Worm (Caenorhabditis elegans): Measurements from ENCODE around the gene F46F3.3.
A peak's percentile ranks its signal among the peaks of the same experiment; 100 is the strongest.

Gene F46F3.3

ce11 chrV:11682858-11683257, 15.6 kb downstream of the F46F3.3 start:
- peak in 1 of 2 experiments; percentile 3 for TF ChIP-seq lsy-2 (tag; optimal IDR thresholded peaks at IDR 0.05)
- TF ChIP-seq pqm-1 (tag; optimal IDR thresholded peaks at IDR 0.05): no peak
- TF ChIP-seq efl-1 (optimal IDR thresholded peaks at IDR 0.05): no peak
- peak in 1 of 2 experiments; percentile 58 for TF ChIP-seq efl-1 (GFP tag; optimal IDR thresholded peaks at IDR 0.05 in 1 of 2)
- peak; percentile 58 for TF ChIP-seq blmp-1 (tag; optimal IDR thresholded peaks at IDR 0.05)
- peak in 4 of 6 experiments; percentile 20 to 93 (median 28) for TF ChIP-seq elt-3 (tag; optimal IDR thresholded peaks at IDR 0.05)
- TF ChIP-seq unc-30 (tag; optimal IDR thresholded peaks at IDR 0.05): no peak
- TF ChIP-seq grh-1 (GFP tag; IDR thresholded peaks at IDR 0.05): peak; percentile 69
- TF ChIP-seq lin-14 (GFP tag; optimal IDR thresholded peaks at IDR 0.05): peak; percentile 45
- no peak for TF ChIP-seq hlh-4 (tag; optimal IDR thresholded peaks at IDR 0.05)
- TF ChIP-seq nhr-28 (tag; optimal IDR thresholded peaks at IDR 0.05): no peak
- no peak for TF ChIP-seq lir-3 (tag; optimal IDR thresholded peaks at IDR 0.05; ENCODE audit: poor library complexity)
- TF ChIP-seq nhr-85 (tag): peak; percentile 67

- TF ChIP-seq unc-130 (tag; optimal IDR thresholded peaks at IDR 0.05) (no peak), zag-1 (tag; optimal IDR thresholded peaks at IDR 0.05) (no peak), C16A3.4 (tag; optimal IDR thresholded peaks at IDR 0.05) (no peak), C04F5.9 (tag; optimal IDR thresholded peaks at IDR 0.05) (no peak), rnt-1 (tag; optimal IDR thresholded peaks at IDR 0.05) (no peak), dsc-1 (tag; optimal IDR thresholded peaks at IDR 0.05) (peak; percentile 59), ama-1 (optimal IDR thresholded peaks at IDR 0.05) (no peak), unc-30 (tag; optimal IDR thresholded peaks at IDR 0.05) (no peak), ceh-82 (tag; optimal IDR thresholded peaks at IDR 0.05) (no peak), lin-14 (GFP tag; optimal IDR thresholded peaks at IDR 0.05) (peak; percentile 25), lin-35 (GFP tag; optimal IDR thresholded peaks at IDR 0.05) (no peak), irx-1 (tag; optimal IDR thresholded peaks at IDR 0.05) (no peak), jun-1 (tag; optimal IDR thresholded peaks at IDR 0.05) (no peak), zip-4 (GFP tag; optimal IDR thresholded peaks at IDR 0.05) (no peak), ceh-88 (GFP tag; IDR thresholded peaks at IDR 0.05) (no peak), egl-27 (tag; optimal IDR thresholded peaks at IDR 0.05) (no peak), nhr-90 (tag; optimal IDR thresholded peaks at IDR 0.05; ENCODE audit: poor library complexity) (no peak), fkh-10 (GFP tag; optimal IDR thresholded peaks at IDR 0.05) (peak; percentile 15), lsy-2 (tag; optimal IDR thresholded peaks at IDR 0.05) (no peak)
Observed at ce11 chrV:11686877-11687276, 19.6 kb downstream of the F46F3.3 start, which contains the start of gene W05E10.2. Gene W05E10.2 (plus strand): TSS chrV:11687177.

ce11 chrV:11691553-11691952, 24.3 kb downstream of the F46F3.3 start, which contains the start of gene W05E10.1:
Gene W05E10.1 (minus strand): TSS chrV:11691691.
- peak; percentile 55 for TF ChIP-seq elt-2 (tag; optimal IDR thresholded peaks at IDR 0.05)
- no peak for TF ChIP-seq vab-15 (tag; optimal IDR thresholded peaks at IDR 0.05)
- TF ChIP-seq efl-1 (optimal IDR thresholded peaks at IDR 0.05): no peak
- peak in 1 of 2 experiments; percentile 53 for TF ChIP-seq efl-1 (GFP tag; optimal IDR thresholded peaks at IDR 0.05 in 1 of 2)

- no peak for TF ChIP-seq dpl-1 (GFP tag; optimal IDR thresholded peaks at IDR 0.05)
- no peak for TF ChIP-seq efl-1 (optimal IDR thresholded peaks at IDR 0.05)
- peak in 1 of 2 experiments; percentile 41 for TF ChIP-seq efl-1 (GFP tag; optimal IDR thresholded peaks at IDR 0.05 in 1 of 2)
Observed at ce11 chrV:11695597-11695996, 28.3 kb downstream of the F46F3.3 start, which contains the start of gene W05E10.5. Gene W05E10.5 (minus strand): TSS chrV:11695697.

- TF ChIP-seq tlp-1 (tag; optimal IDR thresholded peaks at IDR 0.05) (no peak), nhr-11 (tag; optimal IDR thresholded peaks at IDR 0.05) (no peak), mdl-1 (tag; optimal IDR thresholded peaks at IDR 0.05) (no peak), aly-2 (tag; optimal IDR thresholded peaks at IDR 0.05) (no peak), dsc-1 (tag; optimal IDR thresholded peaks at IDR 0.05) (no peak), mef-2 (tag; optimal IDR thresholded peaks at IDR 0.05) (no peak), pag-3 (tag; optimal IDR thresholded peaks at IDR 0.05; ENCODE audit: borderline replicate concordance, insufficient read depth) (no peak), lin-14 (GFP tag; optimal IDR thresholded peaks at IDR 0.05) (peak; percentile 70), fkh-10 (GFP tag; optimal IDR thresholded peaks at IDR 0.05) (peak; percentile 62)
Observed at ce11 chrV:11697482-11697881, 30.2 kb downstream of the F46F3.3 start.
